Worm (Caenorhabditis elegans) whole organism, L2 larva: Measurements from ENCODE around the gene abhd-5.1.

ENCODE experiments used
- C34F6.9 ChIP-seq: fragments of 150-350 bp; optimal IDR thresholded peaks from 2 replicates; lab custom pipeline; 2014; ENCODE audit warnings: missing biosample characterization, missing genetic modification characterization
- F13H6.1 ChIP-seq: sonication (generic microtip); optimal IDR thresholded peaks from 2 replicates; lab custom pipeline; 2016; ENCODE audit warnings: missing genetic modification characterization, missing compliant biosample characterization
- R02D3.7 ChIP-seq: fragments of 150-350 bp; optimal IDR thresholded peaks from 2 replicates; lab custom pipeline; 2014; ENCODE audit warnings: missing biosample characterization, missing genetic modification characterization
- aly-2 ChIP-seq: fragments of 150-350 bp; optimal IDR thresholded peaks from 2 replicates; lab custom pipeline; 2014; ENCODE audit warnings: missing biosample characterization, missing genetic modification characterization
- ama-1 ChIP-seq: fragments of 150-350 bp; optimal IDR thresholded peaks from 2 replicates; lab custom pipeline; 2018; ENCODE audit warnings: inconsistent platforms
- blmp-1 ChIP-seq: sonication (generic microtip); optimal IDR thresholded peaks from 2 replicates; lab custom pipeline; 2017; ENCODE audit warnings: missing genetic modification characterization, mild to moderate bottlenecking, missing compliant biosample characterization, antibody characterized with exemption, moderate library complexity; ENCODE audit not compliant: insufficient read depth
- ceh-16 ChIP-seq: fragments of 150-350 bp; optimal IDR thresholded peaks from 2 replicates; lab custom pipeline; 2014; ENCODE audit warnings: missing biosample characterization, missing genetic modification characterization
- ceh-82 ChIP-seq: fragments of 150-350 bp; optimal IDR thresholded peaks from 2 replicates; lab custom pipeline; 2014; ENCODE audit warnings: missing biosample characterization, missing genetic modification characterization
- dmd-4 ChIP-seq: sonication (generic microtip); optimal IDR thresholded peaks from 2 replicates; lab custom pipeline; 2017; ENCODE audit warnings: missing biosample characterization, missing genetic modification characterization
- elt-1 ChIP-seq: fragments of 150-350 bp; optimal IDR thresholded peaks from 2 replicates; lab custom pipeline; 2014; ENCODE audit warnings: missing biosample characterization, missing genetic modification characterization
- elt-3 ChIP-seq: sonication (generic microtip); optimal IDR thresholded peaks from 2 replicates; lab custom pipeline; 2017; ENCODE audit warnings: missing biosample characterization, missing genetic modification characterization
- fos-1 ChIP-seq: fragments of 150-350 bp; optimal IDR thresholded peaks from 2 replicates; lab custom pipeline; 2014; ENCODE audit warnings: missing biosample characterization, missing genetic modification characterization
- gmeb-1 ChIP-seq: fragments of 150-350 bp; optimal IDR thresholded peaks from 2 replicates; lab custom pipeline; 2014; ENCODE audit warnings: missing biosample characterization, missing genetic modification characterization
- lin-11 ChIP-seq: fragments of 150-350 bp; sonication (generic microtip); optimal IDR thresholded peaks from 2 replicates; lab custom pipeline; 2014; ENCODE audit warnings: missing biosample characterization, missing genetic modification characterization, inconsistent platforms, mixed read lengths
- lin-39 ChIP-seq: fragments of 150-350 bp; optimal IDR thresholded peaks from 2 replicates; lab custom pipeline; 2014; ENCODE audit warnings: missing biosample characterization, missing genetic modification reagents, missing genetic modification characterization
- mab-5 ChIP-seq: fragments of 150-350 bp; optimal IDR thresholded peaks from 2 replicates; lab custom pipeline; 2014; ENCODE audit warnings: missing biosample characterization, missing genetic modification characterization
- mbf-1 ChIP-seq: sonication (generic microtip); optimal IDR thresholded peaks from 2 replicates; lab custom pipeline; 2017; ENCODE audit warnings: missing biosample characterization, missing genetic modification characterization
- mdl-1 ChIP-seq, 2 experiments: fragments of 150-350 bp in 1 of 2; sonication (generic microtip) in 1 of 2; optimal IDR thresholded peaks; 2 replicates each; lab custom pipeline; 2017; ENCODE audit warnings: missing biosample characterization in 2 of 2, missing genetic modification characterization in 2 of 2
- nhr-11 ChIP-seq: fragments of 150-350 bp; optimal IDR thresholded peaks from 2 replicates; lab custom pipeline; 2014; ENCODE audit warnings: missing biosample characterization, missing genetic modification characterization
- nhr-12 ChIP-seq: fragments of 150-350 bp; optimal IDR thresholded peaks from 2 replicates; lab custom pipeline; 2014; ENCODE audit warnings: missing biosample characterization, missing genetic modification characterization
- nhr-129 ChIP-seq: fragments of 150-350 bp; optimal IDR thresholded peaks from 2 replicates; lab custom pipeline; 2014; ENCODE audit warnings: missing biosample characterization, missing genetic modification characterization
- nhr-23 ChIP-seq: fragments of 150-350 bp; optimal IDR thresholded peaks from 2 replicates; lab custom pipeline; 2014; ENCODE audit warnings: missing biosample characterization, missing genetic modification reagents, missing genetic modification characterization
- nhr-237 ChIP-seq: fragments of 150-350 bp; optimal IDR thresholded peaks from 2 replicates; lab custom pipeline; 2014; ENCODE audit warnings: missing biosample characterization, missing genetic modification characterization
- nhr-6 ChIP-seq: fragments of 150-350 bp; optimal IDR thresholded peaks from 2 replicates; lab custom pipeline; 2014; ENCODE audit warnings: missing biosample characterization, missing genetic modification characterization
- nhr-77 ChIP-seq: fragments of 150-350 bp; optimal IDR thresholded peaks from 2 replicates; lab custom pipeline; 2014; ENCODE audit warnings: missing biosample characterization, missing genetic modification characterization
- peb-1 ChIP-seq: fragments of 150-350 bp; optimal IDR thresholded peaks from 2 replicates; lab custom pipeline; 2014; ENCODE audit warnings: missing biosample characterization, missing genetic modification characterization
- skn-1 ChIP-seq: sonication (generic microtip); optimal IDR thresholded peaks from 2 replicates; lab custom pipeline; 2017; ENCODE audit warnings: missing biosample characterization, missing genetic modification characterization
- sma-3 ChIP-seq: sonication (generic microtip); optimal IDR thresholded peaks from 2 replicates; lab custom pipeline; 2016; ENCODE audit warnings: missing genetic modification reagents, missing genetic modification characterization, missing compliant biosample characterization
- sma-9 ChIP-seq, 2 experiments: fragments of 150-350 bp in 1 of 2; sonication (generic microtip) in 1 of 2; optimal IDR thresholded peaks; 2 replicates each; lab custom pipeline; 2014 to 2016; ENCODE audit warnings: missing genetic modification characterization in 2 of 2, mild to moderate bottlenecking in 1 of 2, missing biosample characterization in 1 of 2, missing compliant biosample characterization in 1 of 2, missing genetic modification reagents in 1 of 2, moderate library complexity in 1 of 2
- unc-39 ChIP-seq: fragments of 150-350 bp; optimal IDR thresholded peaks from 2 replicates; lab custom pipeline; 2014; ENCODE audit warnings: missing biosample characterization, missing genetic modification characterization
- unc-62 ChIP-seq: fragments of 150-350 bp; optimal IDR thresholded peaks from 2 replicates; lab custom pipeline; 2014; ENCODE audit warnings: missing biosample characterization, missing genetic modification reagents, missing genetic modification characterization
- zag-1 ChIP-seq: fragments of 150-350 bp; optimal IDR thresholded peaks from 2 replicates; lab custom pipeline; 2014; ENCODE audit warnings: missing biosample characterization, missing genetic modification characterization
- ztf-11 ChIP-seq: sonication (generic microtip); optimal IDR thresholded peaks from 2 replicates; lab custom pipeline; 2017; ENCODE audit warnings: missing biosample characterization, missing genetic modification characterization
- ztf-4 ChIP-seq: fragments of 150-350 bp; optimal IDR thresholded peaks from 2 replicates; lab custom pipeline; 2014; ENCODE audit warnings: missing biosample characterization, missing genetic modification characterization

abhd-5.1 gene

DNA sequence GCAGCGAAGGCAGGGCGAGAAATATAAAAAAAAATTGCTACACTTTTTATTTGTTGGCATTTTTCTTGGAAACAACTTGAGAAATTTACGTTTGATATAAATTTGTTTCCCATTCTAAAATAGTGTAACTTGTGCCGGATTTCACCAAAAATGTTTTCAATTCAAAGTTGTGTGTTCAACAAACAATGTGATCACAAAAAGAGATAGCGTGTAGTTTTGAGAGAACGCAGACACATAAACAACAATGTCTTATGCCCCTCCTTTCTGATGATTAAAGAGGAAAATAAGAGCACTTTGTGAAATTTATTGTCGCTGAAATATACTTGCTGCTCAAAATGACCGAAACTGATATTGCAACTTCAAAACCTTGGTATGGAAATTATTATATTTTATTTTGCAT, at the start of gene abhd-5.1:
TSS of gene abhd-5.1 (plus strand) at position 230 of the 400 bp plus-strand sequence.
- TF ChIP-seq gmeb-1 (peak; percentile 19), C34F6.9 (tag; lab: Kevin White, UChicago) (peak; percentile 43), mbf-1 (tag; lab: Kevin White, UChicago) (no peak), unc-62 (GFP tag; lab: Kevin White, UChicago) (no peak), nhr-23 (no peak), skn-1 (tag; lab: Kevin White, UChicago) (peak; percentile 29), sma-9 (GFP tag; optimal IDR thresholded peaks at IDR 0.05; lab: Kevin White, UChicago) (peak; percentile 12), sma-9 (tag; optimal IDR thresholded peaks at IDR 0.05; lab: Kevin White, UChicago) (no peak), nhr-129 (no peak), mdl-1 (tag; optimal IDR thresholded peaks at IDR 0.05; lab: Kevin White, UChicago) (no peak), mab-5 (tag; lab: Kevin White, UChicago) (no peak), fos-1 (tag; lab: Kevin White, UChicago) (peak; percentile 21)

DNA sequence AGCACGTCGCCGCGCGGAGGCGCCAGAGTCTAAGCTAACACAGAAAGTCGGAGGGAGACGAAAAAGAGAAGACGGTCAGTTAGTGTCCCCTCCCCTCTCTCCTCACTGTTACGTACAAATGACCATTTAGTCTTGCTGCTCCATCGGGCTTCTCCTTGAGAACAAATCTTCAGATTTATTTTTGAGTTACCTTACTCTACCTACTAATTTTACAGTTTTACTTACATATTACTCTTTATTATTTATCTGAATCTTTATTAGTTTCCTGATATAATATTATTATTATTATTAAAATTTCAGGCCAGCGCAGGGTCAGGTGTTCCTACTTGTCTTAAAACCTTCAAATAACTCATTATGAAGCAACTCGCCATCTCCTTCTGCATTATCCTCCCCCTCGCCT, 46.7 kb upstream of the abhd-5.1 start, which contains the start of gene R02F11.1:
TSS of gene R02F11.1 (plus strand) at position 301 of the 400 bp plus-strand sequence.
- TF ChIP-seq gmeb-1 (no peak), elt-1 (no peak), ztf-4 (tag; lab: Kevin White, UChicago) (no peak), mbf-1 (tag; lab: Kevin White, UChicago) (no peak), nhr-6 (tag; lab: Kevin White, UChicago) (no peak), peb-1 (tag; lab: Kevin White, UChicago) (no peak), aly-2 (tag; lab: Kevin White, UChicago) (no peak), ceh-82 (tag; lab: Kevin White, UChicago) (no peak), elt-3 (tag; lab: Kevin White, UChicago) (no peak), nhr-23 (no peak), mdl-1 (tag; optimal IDR thresholded peaks at IDR 0.05; lab: Kevin White, UChicago) (no peak), dmd-4 (tag; lab: Kevin White, UChicago) (no peak)

DNA sequence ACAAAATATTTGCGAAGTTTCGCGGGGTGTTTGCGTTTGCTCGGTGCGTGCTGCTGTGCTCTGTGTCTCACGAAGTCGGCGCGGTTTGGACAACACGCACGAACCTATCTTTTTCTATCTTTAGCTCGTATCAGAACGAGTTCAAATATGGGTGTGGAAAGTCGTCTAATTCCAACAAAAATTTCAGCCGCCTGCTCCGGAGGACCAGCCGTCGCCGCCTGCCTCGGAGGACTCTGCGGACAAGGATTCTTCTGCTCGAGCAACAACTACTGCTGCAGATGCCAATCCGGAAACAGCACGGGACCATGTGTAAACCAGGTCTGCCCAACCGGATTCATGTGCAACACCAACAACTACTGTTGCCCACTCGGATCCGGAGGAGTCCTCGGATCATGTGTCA, 45.5 kb upstream of the abhd-5.1 start:
- TF ChIP-seq sma-3 (GFP tag; lab: Kevin White, UChicago) (no peak), nhr-11 (no peak), ztf-4 (tag; lab: Kevin White, UChicago) (no peak), mdl-1 (tag; optimal IDR thresholded peaks at IDR 0.05; lab: Kevin White, UChicago) (no peak), fos-1 (tag; lab: Kevin White, UChicago) (no peak), nhr-77 (tag; lab: Kevin White, UChicago) (no peak), peb-1 (tag; lab: Kevin White, UChicago) (no peak), nhr-237 (tag; lab: Kevin White, UChicago) (no peak), lin-11 (tag; lab: Kevin White, UChicago) (no peak), nhr-12 (tag; lab: Kevin White, UChicago) (no peak), F13H6.1 (tag; lab: Kevin White, UChicago) (no peak), ztf-11 (tag; lab: Kevin White, UChicago) (no peak), zag-1 (tag; lab: Kevin White, UChicago) (no peak), elt-3 (tag; lab: Kevin White, UChicago) (no peak)

DNA sequence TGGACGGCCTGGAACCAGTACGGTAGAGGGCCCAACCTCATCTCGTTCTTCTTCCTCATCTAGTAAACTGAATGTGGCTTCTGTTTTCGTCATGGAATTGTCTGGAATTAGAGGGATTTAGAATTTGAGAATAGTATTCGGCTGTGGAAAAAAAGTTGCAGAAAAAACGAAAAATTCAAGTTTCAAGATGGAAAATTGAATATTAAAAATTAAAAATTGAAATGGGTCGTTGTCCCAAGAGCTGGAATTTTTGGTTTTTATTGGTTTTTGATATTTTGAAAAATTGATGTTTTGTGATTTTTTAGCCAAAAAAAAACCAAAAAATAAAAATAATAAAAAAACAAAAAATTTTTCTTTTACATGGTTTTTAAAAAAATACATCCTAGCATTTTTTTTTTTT, 41.6 kb upstream of the abhd-5.1 start, which contains the start of gene R02F11.3:
TSS of gene R02F11.3 (minus strand) at position 101 of the 400 bp plus-strand sequence.
- TF ChIP-seq unc-39 (tag; lab: Kevin White, UChicago) (no peak), elt-1 (no peak), gmeb-1 (no peak), C34F6.9 (tag; lab: Kevin White, UChicago) (no peak), ama-1 (lab: Kevin White, UChicago) (no peak), R02D3.7 (tag; lab: Kevin White, UChicago) (no peak), lin-39 (tag; lab: Kevin White, UChicago) (no peak), fos-1 (tag; lab: Kevin White, UChicago) (no peak), ztf-4 (tag; lab: Kevin White, UChicago) (no peak), mab-5 (tag; lab: Kevin White, UChicago) (no peak), ztf-11 (tag; lab: Kevin White, UChicago) (no peak), ceh-16 (no peak)

DNA sequence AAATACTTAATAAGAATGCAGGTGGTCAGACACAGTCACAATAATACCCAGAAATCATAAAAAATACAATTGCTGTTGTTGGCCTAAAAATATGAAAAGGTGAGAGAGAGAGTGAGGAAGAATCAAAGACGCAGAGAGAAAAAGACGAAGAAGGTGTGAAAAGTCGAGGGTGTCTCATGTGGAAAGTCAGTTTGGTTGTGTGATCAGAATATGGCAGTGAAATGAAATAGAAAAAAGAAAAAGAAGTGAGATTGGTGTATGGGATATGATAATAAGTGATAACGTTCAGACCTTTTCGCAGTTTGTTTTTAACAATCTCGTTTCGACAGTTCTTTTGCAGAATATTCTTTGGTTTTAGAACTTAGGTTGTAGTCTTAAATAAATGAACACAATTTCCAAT, 40.6 kb upstream of the abhd-5.1 start:
- TF ChIP-seq ztf-4 (tag; lab: Kevin White, UChicago) (peak; percentile 22), blmp-1 (tag; lab: Kevin White, UChicago) (peak; percentile 1), nhr-23 (no peak)
